Worm (Caenorhabditis elegans): ENCODE results near the gene dao-2.

The dao-2 gene

ce11 chrII:4519976-4520594, 42.7 kb upstream of the dao-2 start:
- no peak for TF ChIP-seq ceh-63 (GFP tag; optimal IDR thresholded peaks at IDR 0.05)
- no peak for TF ChIP-seq lir-3 (tag; optimal IDR thresholded peaks at IDR 0.05; ENCODE audit: poor library complexity)
- no peak for TF ChIP-seq pax-3 (tag; optimal IDR thresholded peaks at IDR 0.05)
- TF ChIP-seq lsy-2 (tag; optimal IDR thresholded peaks at IDR 0.05) = peak in 1 of 2 experiments; percentile 25
- TF ChIP-seq mep-1 (tag; optimal IDR thresholded peaks at IDR 0.05) = no peak
- no peak for TF ChIP-seq dsc-1 (tag; optimal IDR thresholded peaks at IDR 0.05)
- TF ChIP-seq isw-1 (GFP tag; IDR thresholded peaks at IDR 0.05) = no peak
- TF ChIP-seq nhr-20 (tag; optimal IDR thresholded peaks at IDR 0.05) = peak; percentile 14
- no peak for TF ChIP-seq dpl-1 (GFP tag; optimal IDR thresholded peaks at IDR 0.05)
- TF ChIP-seq efl-3 (GFP tag; optimal IDR thresholded peaks at IDR 0.05) = no peak
- peak; percentile 53 for TF ChIP-seq nhr-71 (tag; optimal IDR thresholded peaks at IDR 0.05)
- no peak for TF ChIP-seq skn-1 (tag; optimal IDR thresholded peaks at IDR 0.05)
- TF ChIP-seq vab-15 (tag; optimal IDR thresholded peaks at IDR 0.05) = no peak
- TF ChIP-seq zag-1 (tag; optimal IDR thresholded peaks at IDR 0.05) = no peak
- no peak for TF ChIP-seq xbp-1 (tag; optimal IDR thresholded peaks at IDR 0.05)
- no peak for TF ChIP-seq nhr-77 (tag; optimal IDR thresholded peaks at IDR 0.05)
- peak; percentile 77 for TF ChIP-seq lin-14 (GFP tag; optimal IDR thresholded peaks at IDR 0.05)
- no peak for TF ChIP-seq aha-1 (tag; optimal IDR thresholded peaks at IDR 0.05)
- TF ChIP-seq ceh-8 (GFP tag; optimal IDR thresholded peaks at IDR 0.05) = no peak
- no peak for TF ChIP-seq ces-1 (GFP tag; optimal IDR thresholded peaks at IDR 0.05)
- no peak for TF ChIP-seq tlp-1 (tag; optimal IDR thresholded peaks at IDR 0.05)
- TF ChIP-seq zip-4 (GFP tag; optimal IDR thresholded peaks at IDR 0.05) = no peak
- peak; percentile 16 for TF ChIP-seq unc-130 (tag; optimal IDR thresholded peaks at IDR 0.05)
- TF ChIP-seq rnt-1 (tag; optimal IDR thresholded peaks at IDR 0.05) = peak; percentile 70
- TF ChIP-seq ets-5 (GFP tag; IDR thresholded peaks at IDR 0.05) = no peak
- TF ChIP-seq alr-1 (tag; optimal IDR thresholded peaks at IDR 0.05; ENCODE audit: borderline replicate concordance) = no peak
- 0 out of 2 replicates have a peak, but pooled peaks have one; percentile 23 for TF ChIP-seq nhr-19 (GFP tag; conservative IDR thresholded peaks at IDR 0.05)

ce11 chrII:4523122-4523672, 39.6 kb upstream of the dao-2 start, which contains the start of the genes B0304.4 and B0304.2:
Gene B0304.4 (minus strand): TSS chrII:4523222.
Gene B0304.2 (plus strand): TSS chrII:4523622.
- TF ChIP-seq sup-37 (GFP tag; optimal IDR thresholded peaks at IDR 0.05) = no peak
- TF ChIP-seq lin-35 (GFP tag; optimal IDR thresholded peaks at IDR 0.05) = no peak
- no peak for TF ChIP-seq mab-9 (GFP tag; IDR thresholded peaks at IDR 0.05)
- TF ChIP-seq ceh-88 (GFP tag; IDR thresholded peaks at IDR 0.05) = no peak
- no peak for TF ChIP-seq mdl-1 (tag; optimal IDR thresholded peaks at IDR 0.05)
- no peak for TF ChIP-seq C04F5.9 (tag; optimal IDR thresholded peaks at IDR 0.05)
- TF ChIP-seq nhr-90 (tag; optimal IDR thresholded peaks at IDR 0.05; ENCODE audit: poor library complexity) = no peak
- no peak for TF ChIP-seq hlh-4 (tag; optimal IDR thresholded peaks at IDR 0.05)
- TF ChIP-seq lin-13 (GFP tag; optimal IDR thresholded peaks at IDR 0.05) = no peak
- TF ChIP-seq ztf-4 (tag; optimal IDR thresholded peaks at IDR 0.05) = no peak
- TF ChIP-seq nhr-19 (GFP tag; conservative IDR thresholded peaks at IDR 0.05) = no peak
- TF ChIP-seq blmp-1 (tag; optimal IDR thresholded peaks at IDR 0.05) = no peak
- TF ChIP-seq sox-4 (tag; optimal IDR thresholded peaks at IDR 0.05) = no peak
- TF ChIP-seq pax-3 (tag; optimal IDR thresholded peaks at IDR 0.05) = no peak
- no peak for TF ChIP-seq fkh-4 (tag; optimal IDR thresholded peaks at IDR 0.05; ENCODE audit: borderline replicate concordance)
- TF ChIP-seq ceh-90 (tag; optimal IDR thresholded peaks at IDR 0.05) = no peak
- TF ChIP-seq hlh-17 (GFP tag; optimal IDR thresholded peaks at IDR 0.05; ENCODE audit: borderline replicate concordance) = no peak
- no peak for TF ChIP-seq nhr-12 (tag; optimal IDR thresholded peaks at IDR 0.05)

All from whole organism, L1 larva.